Fruit fly (Drosophila melanogaster): ENCODE measurements around the gene CG42680.

Gene CG42680

DNA sequence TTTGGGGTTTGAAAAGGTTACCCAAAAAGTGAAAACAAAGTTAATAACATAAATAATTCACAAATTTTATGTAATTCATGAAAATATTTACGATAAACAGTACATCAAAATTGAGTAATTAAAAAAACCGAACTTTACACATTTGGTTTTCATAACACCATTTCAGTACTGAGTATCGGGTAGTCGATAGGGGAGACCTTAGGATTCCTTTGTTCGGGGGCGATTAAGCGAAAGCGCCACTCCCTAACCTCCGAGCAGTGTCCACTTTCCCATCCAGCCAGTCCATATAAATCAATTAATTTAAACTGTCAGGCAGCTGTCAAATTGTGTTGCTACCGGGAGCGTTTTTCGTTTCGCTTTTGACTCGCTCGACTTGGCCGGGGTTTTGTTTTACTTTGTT lies 25.7 kb downstream of the CG42680 start (continued):
- TF ChIP-seq klu (GFP tag; IDR thresholded peaks at IDR 0.05) (no peak), Camta (GFP tag; optimal IDR thresholded peaks at IDR 0.05) (no peak), caup (GFP tag; optimal IDR thresholded peaks at IDR 0.05; ENCODE audit: severe bottlenecking) (no peak), hth (optimal IDR thresholded peaks at IDR 0.05) (no peak), Doc2 (GFP tag; IDR thresholded peaks at IDR 0.05) (no peak), CG9817 (tag; optimal IDR thresholded peaks at IDR 0.05) (no peak), Atf6 (GFP tag; IDR thresholded peaks at IDR 0.05) (no peak), Chrac-16 (GFP tag; optimal IDR thresholded peaks at IDR 0.05) (peak; percentile 31), CG11085 (GFP tag; IDR thresholded peaks at IDR 0.05) (no peak), HmgZ (tag; optimal IDR thresholded peaks at IDR 0.05) (no peak), CG32767 (GFP tag; IDR thresholded peaks at IDR 0.05) (no peak), odd (GFP tag; optimal IDR thresholded peaks at IDR 0.05) (no peak), BEAF-32 (GFP tag; optimal IDR thresholded peaks at IDR 0.05) (no peak), gsb-n (tag; optimal IDR thresholded peaks at IDR 0.05) (peak; percentile 62), sd (tag; optimal IDR thresholded peaks at IDR 0.05) (no peak), CG14860 (GFP tag; IDR thresholded peaks at IDR 0.05; ENCODE audit: partially characterized antibody) (no peak), knrl (GFP tag; IDR thresholded peaks at IDR 0.05; ENCODE audit: partially characterized antibody) (no peak), Dref (GFP tag; IDR thresholded peaks at IDR 0.05) (no peak), Opbp (GFP tag; IDR thresholded peaks at IDR 0.05; ENCODE audit: partially characterized antibody) (no peak), cato (GFP tag; optimal IDR thresholded peaks at IDR 0.05; ENCODE audit: borderline replicate concordance) (no peak), CG5953 (GFP tag; IDR thresholded peaks at IDR 0.05) (no peak), crc (GFP tag; optimal IDR thresholded peaks at IDR 0.05) (no peak), CG16863 (GFP tag; optimal IDR thresholded peaks at IDR 0.05) (no peak), CG4360 (GFP tag; IDR thresholded peaks at IDR 0.05) (no peak), Hr39 (optimal IDR thresholded peaks at IDR 0.05) (no peak), CG30403 (GFP tag; optimal IDR thresholded peaks at IDR 0.05) (peak; percentile 35), CG17568 (GFP tag; optimal IDR thresholded peaks at IDR 0.05) (peak; percentile 2), ranshi (GFP tag; IDR thresholded peaks at IDR 0.05) (no peak), en (GFP tag; optimal IDR thresholded peaks at IDR 0.05) (no peak), CG15479 (GFP tag; optimal IDR thresholded peaks at IDR 0.05) (no peak), Hmr (GFP tag; optimal IDR thresholded peaks at IDR 0.05) (no peak), Aef1 (GFP tag; IDR thresholded peaks at IDR 0.05) (no peak), sisA (GFP tag; IDR thresholded peaks at IDR 0.05) (peak; percentile 23; the same call in 1 of the 2 replicates), CG6689 (GFP tag; IDR thresholded peaks at IDR 0.05) (peak; percentile 29; the same call in 1 of the 2 replicates), CG31224 (GFP tag; IDR thresholded peaks at IDR 0.05) (no peak), trem (tag; optimal IDR thresholded peaks at IDR 0.05) (peak; percentile 44), CG13123 (GFP tag; optimal IDR thresholded peaks at IDR 0.05) (no peak), Lpt (GFP tag; optimal IDR thresholded peaks at IDR 0.05) (no peak), CoRest (tag; optimal IDR thresholded peaks at IDR 0.05) (peak; percentile 41), vfl (GFP tag; optimal IDR thresholded peaks at IDR 0.05) (no peak), Rfx (GFP tag; IDR thresholded peaks at IDR 0.05) (no peak), vvl (GFP tag; IDR thresholded peaks at IDR 0.05) (no peak; the same call in 1 of the 2 replicates), sc (optimal IDR thresholded peaks at IDR 0.05) (no peak), sc (GFP tag; optimal IDR thresholded peaks at IDR 0.05) (peak; percentile 8), wdn (GFP tag; IDR thresholded peaks at IDR 0.05) (no peak), Kr (GFP tag; optimal IDR thresholded peaks at IDR 0.05) (no peak), CG7372 (GFP tag; IDR thresholded peaks at IDR 0.05) (no peak), Fer3 (tag; optimal IDR thresholded peaks at IDR 0.05) (no peak), CG11398 (GFP tag; optimal IDR thresholded peaks at IDR 0.05) (no peak), Med (GFP tag) (peak; percentile 68), gem (tag; optimal IDR thresholded peaks at IDR 0.05) (peak; percentile 71), exex (tag; optimal IDR thresholded peaks at IDR 0.05) (no peak), abd-A (tag; optimal IDR thresholded peaks at IDR 0.05) (no peak)
